Worm (Caenorhabditis elegans): ENCODE results near the gene nac-2.

Gene nac-2

DNA sequence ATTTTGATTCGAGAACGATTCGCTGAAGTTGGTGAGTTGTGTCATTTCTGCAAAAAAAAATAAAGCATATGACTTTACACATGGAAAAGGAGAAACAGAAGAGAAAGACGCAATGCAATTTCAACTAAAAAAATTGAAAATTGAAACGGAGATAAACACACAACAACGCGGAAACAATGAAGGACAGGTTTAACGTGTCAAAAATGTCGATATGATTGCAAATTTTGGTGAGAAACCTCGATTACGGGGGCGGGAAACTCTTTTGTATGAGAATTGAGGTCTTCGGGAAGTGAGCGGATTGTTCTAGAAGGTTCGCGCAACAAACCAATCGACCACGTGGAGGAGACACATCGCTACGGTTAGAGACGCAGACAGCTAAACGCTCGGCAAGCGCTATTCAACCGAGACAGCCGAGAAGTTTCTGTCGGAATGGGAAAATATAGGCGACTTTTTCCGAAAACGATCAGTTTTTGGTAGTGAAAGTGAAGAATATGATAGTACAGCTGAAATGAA, 10.7 kb upstream of the nac-2 start, which contains the start of gene R107.5 (continued):
- 0 out of 2 replicates have a peak, but pooled peaks have one; percentile 24 for TF ChIP-seq dmd-8 (GFP tag; IDR thresholded peaks at IDR 0.05)
- TF ChIP-seq ZK337.2 (GFP tag; IDR thresholded peaks at IDR 0.05): 0 out of 2 replicates have a peak, but pooled peaks have one; percentile 53
- TF ChIP-seq Y75B8A.6 (GFP tag; IDR thresholded peaks at IDR 0.05): peak; percentile 92
- TF ChIP-seq zag-1 (tag; optimal IDR thresholded peaks at IDR 0.05): no peak
- TF ChIP-seq zip-2 (tag; optimal IDR thresholded peaks at IDR 0.05): peak; percentile 64

- no peak for TF ChIP-seq nhr-10 (tag; optimal IDR thresholded peaks at IDR 0.05)
- no peak for TF ChIP-seq F37D6.2 (tag; optimal IDR thresholded peaks at IDR 0.05)
- TF ChIP-seq saeg-2 (GFP tag; IDR thresholded peaks at IDR 0.05): 0 out of 2 replicates have a peak, but pooled peaks have one; percentile 56
- no peak for TF ChIP-seq hlh-11 (tag; optimal IDR thresholded peaks at IDR 0.05)
- TF ChIP-seq hlh-30 (tag; optimal IDR thresholded peaks at IDR 0.05; ENCODE audit: insufficient read depth): no peak
- TF ChIP-seq cey-2 (tag; optimal IDR thresholded peaks at IDR 0.05; ENCODE audit: borderline replicate concordance, insufficient read depth): no peak
- TF ChIP-seq ctbp-1 (GFP tag; IDR thresholded peaks at IDR 0.05): 0 out of 2 replicates have a peak, but pooled peaks have one; percentile 28
- no peak for TF ChIP-seq ztf-7 (tag; optimal IDR thresholded peaks at IDR 0.05)
Measured at ce11 chrIII:9053263-9053662, 10.2 kb upstream of the nac-2 start.

- TF ChIP-seq T26A8.4 (GFP tag; IDR thresholded peaks at IDR 0.05) (peak; percentile 20; the same call in 1 of the 2 replicates), F49E8.2 (tag; optimal IDR thresholded peaks at IDR 0.05; ENCODE audit: borderline replicate concordance) (no peak), dmd-8 (GFP tag; IDR thresholded peaks at IDR 0.05) (0 out of 2 replicates have a peak, but pooled peaks have one; percentile 23), mxl-3 (GFP tag; optimal IDR thresholded peaks at IDR 0.05) (peak; percentile 68), lin-1 (GFP tag; IDR thresholded peaks at IDR 0.05) (peak; percentile 39), dmd-6 (GFP tag; IDR thresholded peaks at IDR 0.05) (peak; percentile 55), spr-3 (GFP tag; optimal IDR thresholded peaks at IDR 0.05) (no peak), vab-7 (GFP tag; IDR thresholded peaks at IDR 0.05) (peak; percentile 24; the same call in 1 of the 2 replicates), ces-1 (GFP tag; optimal IDR thresholded peaks at IDR 0.05) (no peak), F44E2.7 (GFP tag; IDR thresholded peaks at IDR 0.05) (no peak), R02D3.7 (tag; optimal IDR thresholded peaks at IDR 0.05) (no peak), madf-9 (GFP tag; conservative IDR thresholded peaks at IDR 0.05) (0 out of 2 replicates have a peak, but pooled peaks have one; percentile 25), mdt-29 (GFP tag; IDR thresholded peaks at IDR 0.05) (0 out of 2 replicates have a peak, but pooled peaks have one; percentile 19), lir-3 (tag; optimal IDR thresholded peaks at IDR 0.05) (no peak), F10B5.3 (tag; optimal IDR thresholded peaks at IDR 0.05) (no peak), aha-1 (tag) (peak; percentile 99), spr-1 (tag; optimal IDR thresholded peaks at IDR 0.05) (no peak), lim-7 (GFP tag; IDR thresholded peaks at IDR 0.05) (peak; percentile 47; the same call in 1 of the 2 replicates), ZK546.5 (tag; optimal IDR thresholded peaks at IDR 0.05) (no peak), ama-1 (optimal IDR thresholded peaks at IDR 0.05) (no peak), nhr-28 (tag; optimal IDR thresholded peaks at IDR 0.05) (peak; percentile 22), hif-1 (tag; optimal IDR thresholded peaks at IDR 0.05) (peak in 1 of 2 experiments; percentile 10), egl-43 (GFP tag; IDR thresholded peaks at IDR 0.05) (peak; percentile 83), fkh-10 (GFP tag; optimal IDR thresholded peaks at IDR 0.05) (no peak), ztf-7 (tag; optimal IDR thresholded peaks at IDR 0.05) (no peak), hmg-1.1 (GFP tag; IDR thresholded peaks at IDR 0.05) (peak; percentile 82), daf-19 (GFP tag; conservative IDR thresholded peaks at IDR 0.05) (no peak), D1046.2 (GFP tag; IDR thresholded peaks at IDR 0.05) (peak; percentile 73), attf-4 (tag; optimal IDR thresholded peaks at IDR 0.05) (no peak), pha-4 (GFP tag; IDR thresholded peaks at IDR 0.05) (0 out of 2 replicates have a peak, but pooled peaks have one; percentile 13), pha-4 (tag; optimal IDR thresholded peaks at IDR 0.05) (no peak), rbr-2 (tag; optimal IDR thresholded peaks at IDR 0.05) (peak; percentile 43), zfp-2 (tag; optimal IDR thresholded peaks at IDR 0.05) (no peak), zag-1 (tag; optimal IDR thresholded peaks at IDR 0.05) (no peak), Y75B8A.6 (GFP tag; IDR thresholded peaks at IDR 0.05) (peak; percentile 79; the same call in 1 of the 2 replicates), ctbp-1 (GFP tag; IDR thresholded peaks at IDR 0.05) (peak; percentile 78), Y105C5A.15 (GFP tag; IDR thresholded peaks at IDR 0.05) (peak; percentile 88)
Measured at ce11 chrIII:9052371-9052978, 9.4 kb upstream of the nac-2 start.
